Worm (Caenorhabditis elegans): ENCODE data around the gene ddx-23.

ce11 chrIII:5875418-5875702 lies 22.3 kb upstream of the ddx-23 start:
- TF ChIP-seq hrde-1 (tag; optimal IDR thresholded peaks at IDR 0.05; ENCODE audit: borderline replicate concordance) (no peak), nhr-90 (tag; optimal IDR thresholded peaks at IDR 0.05) (no peak)

Measured in whole organism, young adult.